Worm (Caenorhabditis elegans) whole organism, L1 larva: ENCODE measurements around the gene nimk-1.
"Not testable (repeated sequence)": the region's sequence is repeated elsewhere in the genome, so short reads cannot be mapped to it uniquely, and the experiment has no call there.

Experiments used
- egl-27 ChIP-seq, 2 experiments: fragments of 150-350 bp in 1 of 2; sonication (generic microtip); optimal IDR thresholded peaks; 3 replicates each; lab custom pipeline; 2017 to 2018; ENCODE audit warnings: missing biosample characterization in 2 of 2, missing genetic modification characterization in 2 of 2, missing genetic modification reagents in 2 of 2
- fos-1 ChIP-seq: fragments of 150-350 bp; optimal IDR thresholded peaks from 2 replicates; lab custom pipeline; 2014; ENCODE audit warnings: missing biosample characterization, missing genetic modification characterization
- hlh-17 ChIP-seq: fragments of 200-800 bp; sonication (Bioruptor generic); optimal IDR thresholded peaks from 2 replicates; lab custom pipeline; 2018; ENCODE audit warnings: missing genetic modification characterization, mild to moderate bottlenecking, missing compliant biosample characterization, moderate library complexity, borderline replicate concordance
- jun-1 ChIP-seq: fragments of 150-350 bp; optimal IDR thresholded peaks from 2 replicates; lab custom pipeline; 2014; ENCODE audit warnings: missing biosample characterization, missing genetic modification reagents, missing genetic modification characterization
- lin-15B ChIP-seq: fragments of 150-350 bp; sonication (generic microtip); optimal IDR thresholded peaks from 3 replicates; lab custom pipeline; 2014; ENCODE audit warnings: missing biosample characterization, missing genetic modification characterization
- lin-35 ChIP-seq, 2 experiments: fragments of 150-350 bp; optimal IDR thresholded peaks; 2 replicates each; lab custom pipeline; 2014; ENCODE audit warnings: missing biosample characterization in 2 of 2, missing genetic modification characterization in 2 of 2, missing genetic modification reagents in 2 of 2
- nhr-11 ChIP-seq: fragments of 150-350 bp; optimal IDR thresholded peaks from 2 replicates; lab custom pipeline; 2014; ENCODE audit warnings: missing biosample characterization, missing genetic modification characterization
- nhr-90 ChIP-seq: sonication (generic microtip); optimal IDR thresholded peaks from 2 replicates; lab custom pipeline; 2016; ENCODE audit warnings: mild to moderate bottlenecking, missing genetic modification characterization, missing compliant biosample characterization; ENCODE audit not compliant: poor library complexity
- pqm-1 ChIP-seq: sonication (generic microtip); optimal IDR thresholded peaks from 3 replicates; lab custom pipeline; 2017; ENCODE audit warnings: missing biosample characterization, missing genetic modification characterization
- snpc-4 ChIP-seq: fragments of 150-350 bp; optimal IDR thresholded peaks from 2 replicates; lab custom pipeline; 2014; ENCODE audit warnings: missing biosample characterization, missing genetic modification characterization
- swsn-7 ChIP-seq: sonication (generic microtip); optimal IDR thresholded peaks from 2 replicates; lab custom pipeline; 2016; ENCODE audit warnings: missing genetic modification characterization, missing compliant biosample characterization
- unc-30 ChIP-seq: sonication (generic microtip); optimal IDR thresholded peaks from 2 replicates; lab custom pipeline; 2017; ENCODE audit warnings: missing biosample characterization, missing genetic modification characterization

DNA sequence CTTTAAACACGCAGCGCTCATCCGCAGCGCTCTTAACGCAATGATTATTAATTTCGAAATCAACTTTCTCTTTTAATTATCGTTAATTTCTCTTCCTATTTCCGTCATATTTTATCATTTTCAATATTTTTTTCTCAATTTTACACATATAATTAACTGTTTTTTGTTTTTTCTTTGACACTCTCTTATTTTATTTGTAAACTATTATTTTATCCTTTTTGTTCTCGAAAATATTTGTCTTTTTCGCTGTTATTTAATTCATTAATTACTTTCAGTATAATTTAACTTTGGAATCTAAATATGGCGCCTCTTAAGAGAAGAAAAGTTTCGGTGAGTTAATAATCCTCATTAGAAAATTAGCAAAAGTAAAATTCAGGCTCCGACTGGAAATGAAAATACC, 650 bp downstream of the nimk-1 start, which contains the start of gene F49C5.3:
- not testable (repeated sequence) for TF ChIP-seq pqm-1 (tag; lab: Kevin White, UChicago); nhr-11 (tag; lab: Kevin White, UChicago); nhr-90 (tag; lab: Kevin White, UChicago); lin-15B (tag; lab: Kevin White, UChicago); unc-30 (tag; lab: Kevin White, UChicago); hlh-17; snpc-4 (tag; lab: Kevin White, UChicago); fos-1 (tag; lab: Kevin White, UChicago); egl-27 (tag; optimal IDR thresholded peaks at IDR 0.05; lab: Kevin White, UChicago); jun-1; lin-35 (GFP tag; optimal IDR thresholded peaks at IDR 0.05; lab: Kevin White, UChicago); swsn-7 (tag; lab: Kevin White, UChicago)
